Worm (Caenorhabditis elegans): ENCODE data around the gene Y39A3CL.3.
A peak's percentile ranks its signal among the peaks of the same experiment; 100 is the strongest.

The Y39A3CL.3 gene

ce11 chrIII:1763222-1763621 lies 14.4 kb upstream of the Y39A3CL.3 start, which contains the start of gene cnc-6:
TSS of gene cnc-6 (plus strand) at chrIII:1763522.
- TF ChIP-seq M03D4.4 (tag; optimal IDR thresholded peaks at IDR 0.05): no peak
- TF ChIP-seq tbx-8 (GFP tag; optimal IDR thresholded peaks at IDR 0.05): no peak
- no peak for TF ChIP-seq ces-1 (GFP tag; optimal IDR thresholded peaks at IDR 0.05)
- TF ChIP-seq lin-13 (tag; optimal IDR thresholded peaks at IDR 0.05): no peak
- no peak for TF ChIP-seq lin-32 (GFP tag; optimal IDR thresholded peaks at IDR 0.05)
- TF ChIP-seq sem-2 (GFP tag; optimal IDR thresholded peaks at IDR 0.05): no peak
- no peak for TF ChIP-seq elt-1 (tag; optimal IDR thresholded peaks at IDR 0.05; ENCODE audit: borderline replicate concordance, insufficient read depth)
- TF ChIP-seq zip-8 (tag; optimal IDR thresholded peaks at IDR 0.05): no peak
- no peak for TF ChIP-seq blmp-1 (tag; optimal IDR thresholded peaks at IDR 0.05)
- no peak for TF ChIP-seq nhr-76 (tag; optimal IDR thresholded peaks at IDR 0.05)
- TF ChIP-seq ham-2 (GFP tag; optimal IDR thresholded peaks at IDR 0.05): no peak
- no peak for TF ChIP-seq nhr-2 (tag; optimal IDR thresholded peaks at IDR 0.05)
- TF ChIP-seq hlh-1 (tag; optimal IDR thresholded peaks at IDR 0.05): no peak

- no peak for TF ChIP-seq lsy-2 (tag; optimal IDR thresholded peaks at IDR 0.05)
- no peak for TF ChIP-seq lin-32 (GFP tag; optimal IDR thresholded peaks at IDR 0.05)
- no peak for TF ChIP-seq ham-2 (GFP tag; optimal IDR thresholded peaks at IDR 0.05)
- TF ChIP-seq unc-62 (GFP tag; optimal IDR thresholded peaks at IDR 0.05): no peak
- TF ChIP-seq unc-120 (tag; optimal IDR thresholded peaks at IDR 0.05; ENCODE audit: poor library complexity, severe bottlenecking): no peak
- TF ChIP-seq cnd-1 (tag; optimal IDR thresholded peaks at IDR 0.05): no peak
- no peak for TF ChIP-seq unc-39 (tag; optimal IDR thresholded peaks at IDR 0.05)
- no peak for TF ChIP-seq ztf-11 (tag; optimal IDR thresholded peaks at IDR 0.05)
- no peak for TF ChIP-seq tbx-8 (GFP tag; optimal IDR thresholded peaks at IDR 0.05)
These were observed 13.1 kb upstream of the Y39A3CL.3 start for ce11 chrIII:1764463-1764862.

ce11 chrIII:1769993-1770392 lies 7.6 kb upstream of the Y39A3CL.3 start, which contains the start of gene tbx-43:
TSS of gene tbx-43 (minus strand) at chrIII:1770093.
- TF ChIP-seq mls-2 (tag; optimal IDR thresholded peaks at IDR 0.05): no peak

- no peak for TF ChIP-seq elt-1 (tag; optimal IDR thresholded peaks at IDR 0.05; ENCODE audit: borderline replicate concordance, insufficient read depth)
- TF ChIP-seq M03D4.4 (tag; optimal IDR thresholded peaks at IDR 0.05): no peak
These were observed 367 bp downstream of the Y39A3CL.3 start, which contains the start of gene Y39A3CL.4 for ce11 chrIII:1777969-1778368. TSS of gene Y39A3CL.4 (minus strand) at chrIII:1778069.

ce11 chrIII:1785776-1786175 lies 8.2 kb downstream of the Y39A3CL.3 start:
- TF ChIP-seq flh-1 (GFP tag; optimal IDR thresholded peaks at IDR 0.05) (no peak), ces-1 (GFP tag; optimal IDR thresholded peaks at IDR 0.05) (peak; percentile 57)

ce11 chrIII:1788033-1788432 lies 10.4 kb downstream of the Y39A3CL.3 start, which contains the start of gene rimb-1:
TSS of gene rimb-1 (plus strand) at chrIII:1788333.
- TF ChIP-seq hlh-1 (tag; optimal IDR thresholded peaks at IDR 0.05): no peak
- TF ChIP-seq nhr-28 (tag; optimal IDR thresholded peaks at IDR 0.05): no peak
- TF ChIP-seq ztf-11 (tag; optimal IDR thresholded peaks at IDR 0.05): no peak
- TF ChIP-seq nhr-12 (tag; optimal IDR thresholded peaks at IDR 0.05): no peak
- TF ChIP-seq ceh-83 (GFP tag; optimal IDR thresholded peaks at IDR 0.05): no peak
- no peak for TF ChIP-seq tbx-8 (GFP tag; optimal IDR thresholded peaks at IDR 0.05)
- TF ChIP-seq nhr-76 (tag; optimal IDR thresholded peaks at IDR 0.05): no peak
- no peak for TF ChIP-seq ces-1 (GFP tag; optimal IDR thresholded peaks at IDR 0.05)
- no peak for TF ChIP-seq mep-1 (tag; optimal IDR thresholded peaks at IDR 0.05)

- no peak for TF ChIP-seq ceh-43 (GFP tag; optimal IDR thresholded peaks at IDR 0.05)
- no peak for TF ChIP-seq mls-2 (tag; optimal IDR thresholded peaks at IDR 0.05)
- no peak for TF ChIP-seq sem-2 (GFP tag; optimal IDR thresholded peaks at IDR 0.05)
- no peak for TF ChIP-seq unc-120 (tag; optimal IDR thresholded peaks at IDR 0.05; ENCODE audit: poor library complexity, severe bottlenecking)
- no peak for TF ChIP-seq cnd-1 (tag; optimal IDR thresholded peaks at IDR 0.05)
- TF ChIP-seq ztf-11 (tag; optimal IDR thresholded peaks at IDR 0.05): no peak
- no peak for TF ChIP-seq drap-1 (GFP tag; optimal IDR thresholded peaks at IDR 0.05)
- no peak for TF ChIP-seq snpc-4 (tag; optimal IDR thresholded peaks at IDR 0.05)
These were observed 11.4 kb downstream of the Y39A3CL.3 start for ce11 chrIII:1788972-1789371.
